Fruit fly (Drosophila melanogaster) whole organism, prepupa: Measurements from ENCODE around the gene AdamTS-B.

Experiments
- Blimp-1 ChIP-seq: fragments of 200-800 bp; sonication (Bioruptor generic); optimal IDR thresholded peaks from 3 replicates; lab custom pipeline; 2017; ENCODE audit warnings: missing biosample characterization, missing genetic modification characterization, mild to moderate bottlenecking, moderate library complexity, missing genetic modification reagents
- CG10669 ChIP-seq: fragments of 200-800 bp; sonication (Bioruptor generic); optimal IDR thresholded peaks from 3 replicates; lab custom pipeline; 2018; ENCODE audit warnings: missing biosample characterization, mild to moderate bottlenecking, missing genetic modification characterization, moderate library complexity
- CG11762 ChIP-seq: fragments of 200-800 bp; sonication (Bioruptor generic); optimal IDR thresholded peaks from 3 replicates; lab custom pipeline; 2016; ENCODE audit warnings: missing biosample characterization, missing genetic modification characterization; ENCODE audit not compliant: insufficient read depth
- CG11902 ChIP-seq: fragments of 200-800 bp; sonication (Bioruptor generic); optimal IDR thresholded peaks from 3 replicates; lab custom pipeline; 2016; ENCODE audit warnings: missing biosample characterization, missing genetic modification characterization
- CG15336 ChIP-seq: fragments of 200-800 bp; sonication (Bioruptor generic); IDR thresholded peaks from 2 replicates; pipeline ENCODE4 v1.3.6; 2022; ENCODE audit warnings: missing biosample characterization, missing genetic modification characterization
- CG1621 ChIP-seq: fragments of 200-800 bp; sonication (Bioruptor generic); optimal IDR thresholded peaks from 3 replicates; lab custom pipeline; 2018; ENCODE audit warnings: missing biosample characterization, mild to moderate bottlenecking, missing genetic modification characterization
- CG16779 ChIP-seq: fragments of 200-800 bp; sonication (Bioruptor generic); optimal IDR thresholded peaks from 3 replicates; lab custom pipeline; 2017; ENCODE audit warnings: missing biosample characterization, mild to moderate bottlenecking, missing genetic modification characterization
- CG3032 ChIP-seq: fragments of 200-800 bp; optimal IDR thresholded peaks from 2 replicates; lab custom pipeline; 2019; ENCODE audit warnings: missing biosample characterization, mild to moderate bottlenecking, missing genetic modification characterization, moderate library complexity
- CG31627 ChIP-seq: fragments of 200-800 bp; sonication (Bioruptor generic); optimal IDR thresholded peaks from 3 replicates; lab custom pipeline; 2016; ENCODE audit warnings: missing biosample characterization, missing genetic modification characterization
- CG32006 ChIP-seq: fragments of 200-800 bp; sonication (Bioruptor generic); optimal IDR thresholded peaks from 3 replicates; lab custom pipeline; 2017; ENCODE audit warnings: missing biosample characterization, mild to moderate bottlenecking, missing genetic modification characterization
- CG34406 ChIP-seq: fragments of 200-800 bp; sonication (Bioruptor generic); optimal IDR thresholded peaks from 3 replicates; lab custom pipeline; 2016; ENCODE audit warnings: missing biosample characterization, missing genetic modification characterization
- CG3919 ChIP-seq: fragments of 200-800 bp; sonication (Bioruptor generic); optimal IDR thresholded peaks from 3 replicates; lab custom pipeline; 2016; ENCODE audit warnings: missing biosample characterization, missing genetic modification characterization
- CG4318 ChIP-seq: fragments of 200-800 bp; sonication (Bioruptor generic); optimal IDR thresholded peaks from 3 replicates; lab custom pipeline; 2017; ENCODE audit warnings: missing biosample characterization, mild to moderate bottlenecking, missing genetic modification characterization
- CG6163 ChIP-seq: fragments of 200-800 bp; sonication (Bioruptor generic); IDR thresholded peaks from 3 replicates; pipeline ENCODE4 v1.3.6; 2022; ENCODE audit warnings: missing biosample characterization, missing genetic modification characterization
- CG6276 ChIP-seq: fragments of 200-800 bp; sonication (Bioruptor generic); optimal IDR thresholded peaks from 2 replicates; lab custom pipeline; 2017; ENCODE audit warnings: missing biosample characterization, mild to moderate bottlenecking, missing genetic modification characterization
- CG6792 ChIP-seq: fragments of 200-800 bp; sonication (Bioruptor generic); optimal IDR thresholded peaks from 3 replicates; lab custom pipeline; 2016; ENCODE audit warnings: missing biosample characterization, missing genetic modification characterization
- CG6808 ChIP-seq: fragments of 200-800 bp; sonication (Bioruptor generic); optimal IDR thresholded peaks from 3 replicates; lab custom pipeline; 2017; ENCODE audit warnings: missing biosample characterization, missing genetic modification characterization, mild to moderate bottlenecking, moderate library complexity, missing genetic modification reagents
- CG6854 ChIP-seq: fragments of 200-800 bp; sonication (Bioruptor generic); optimal IDR thresholded peaks from 2 replicates; lab custom pipeline; 2017; ENCODE audit warnings: missing biosample characterization, mild to moderate bottlenecking, missing genetic modification characterization
- CG7368 ChIP-seq: fragments of 200-800 bp; sonication (Bioruptor generic); optimal IDR thresholded peaks from 3 replicates; lab custom pipeline; 2016; ENCODE audit warnings: missing biosample characterization, missing genetic modification characterization
- CG8319 ChIP-seq: fragments of 200-800 bp; sonication (Bioruptor generic); optimal IDR thresholded peaks from 3 replicates; lab custom pipeline; 2016; ENCODE audit warnings: missing biosample characterization, missing genetic modification characterization
- CG8632 ChIP-seq: fragments of 200-800 bp; sonication (Bioruptor generic); optimal IDR thresholded peaks from 3 replicates; lab custom pipeline; 2016; ENCODE audit warnings: missing biosample characterization, missing genetic modification characterization
- Eip75B ChIP-seq: fragments of 200-800 bp; sonication (Bioruptor generic); optimal IDR thresholded peaks from 3 replicates; lab custom pipeline; 2016; ENCODE audit warnings: missing biosample characterization, missing genetic modification characterization
- Eip78C ChIP-seq: fragments of 200-800 bp; sonication (Bioruptor generic); peaks from one replicate; lab custom pipeline; 2016; ENCODE audit warnings: missing biosample characterization, missing genetic modification characterization
- Eip93F ChIP-seq: fragments of 200-800 bp; sonication (Bioruptor generic); optimal IDR thresholded peaks from 2 replicates; lab custom pipeline; 2016; ENCODE audit warnings: missing biosample characterization, mild to moderate bottlenecking, missing genetic modification characterization
- Ets21C ChIP-seq: fragments of 200-800 bp; sonication (Bioruptor generic); optimal IDR thresholded peaks from 3 replicates; lab custom pipeline; 2016; ENCODE audit warnings: missing biosample characterization, missing genetic modification characterization
- Ets96B ChIP-seq: fragments of 200-800 bp; optimal IDR thresholded peaks from 2 replicates; lab custom pipeline; 2019; ENCODE audit warnings: missing biosample characterization, mild to moderate bottlenecking, missing genetic modification characterization, moderate library complexity
- Gug ChIP-seq: fragments of 200-800 bp; sonication (Bioruptor generic); IDR thresholded peaks from 2 replicates; pipeline ENCODE4 v1.3.6; 2022; ENCODE audit warnings: missing biosample characterization, missing genetic modification characterization
- Hr38 ChIP-seq: sonication (Bioruptor generic); optimal IDR thresholded peaks from 2 replicates; lab custom pipeline; 2016; ENCODE audit warnings: missing biosample characterization, missing genetic modification characterization
- Hr4 ChIP-seq: fragments of 200-800 bp; sonication (Bioruptor generic); optimal IDR thresholded peaks from 3 replicates; lab custom pipeline; 2016; ENCODE audit warnings: missing biosample characterization, missing genetic modification characterization
- Lpt ChIP-seq: fragments of 200-800 bp; sonication (Bioruptor generic); optimal IDR thresholded peaks from 3 replicates; lab custom pipeline; 2016; ENCODE audit warnings: missing biosample characterization, missing genetic modification characterization
- OdsH ChIP-seq: fragments of 200-800 bp; sonication (Bioruptor generic); optimal IDR thresholded peaks from 3 replicates; lab custom pipeline; 2016; ENCODE audit warnings: missing biosample characterization, missing genetic modification characterization
- Sox102F ChIP-seq: fragments of 200-800 bp; sonication (Bioruptor generic); optimal IDR thresholded peaks from 2 replicates; lab custom pipeline; 2016; ENCODE audit warnings: missing biosample characterization, mild to moderate bottlenecking, missing genetic modification characterization
- Sox14 ChIP-seq: fragments of 200-800 bp; sonication (Bioruptor generic); optimal IDR thresholded peaks from 3 replicates; lab custom pipeline; 2016; ENCODE audit warnings: missing biosample characterization, missing genetic modification characterization
- Sox15 ChIP-seq: fragments of 200-800 bp; sonication (Bioruptor generic); optimal IDR thresholded peaks from 3 replicates; lab custom pipeline; 2016; ENCODE audit warnings: missing biosample characterization, missing genetic modification characterization
- achi ChIP-seq: fragments of 200-800 bp; sonication (Bioruptor generic); optimal IDR thresholded peaks from 3 replicates; lab custom pipeline; 2016; ENCODE audit warnings: missing biosample characterization, missing genetic modification characterization
- dac ChIP-seq: fragments of 200-800 bp; sonication (Bioruptor generic); optimal IDR thresholded peaks from 2 replicates; lab custom pipeline; 2017; ENCODE audit warnings: missing biosample characterization, mild to moderate bottlenecking, missing genetic modification characterization
- dsx ChIP-seq: fragments of 200-800 bp; optimal IDR thresholded peaks from 3 replicates; lab custom pipeline; 2019; ENCODE audit warnings: missing biosample characterization, mild to moderate bottlenecking, missing genetic modification characterization, moderate library complexity; ENCODE audit not compliant: poor library complexity, severe bottlenecking
- eg ChIP-seq: fragments of 200-800 bp; sonication (Bioruptor generic); IDR thresholded peaks from 3 replicates; pipeline ENCODE4 v1.3.6; 2022; ENCODE audit warnings: missing biosample characterization, missing genetic modification characterization
- esn ChIP-seq: fragments of 200-800 bp; sonication (Bioruptor generic); optimal IDR thresholded peaks from 2 replicates; lab custom pipeline; 2016; ENCODE audit warnings: missing biosample characterization, mild to moderate bottlenecking, missing genetic modification characterization, moderate library complexity
- fd59A ChIP-seq: fragments of 200-800 bp; sonication (Bioruptor generic); optimal IDR thresholded peaks from 2 replicates; lab custom pipeline; 2017; ENCODE audit warnings: missing biosample characterization, mild to moderate bottlenecking, missing genetic modification characterization, missing genetic modification reagents
- fd85E ChIP-seq: fragments of 200-800 bp; sonication (Bioruptor generic); optimal IDR thresholded peaks from 3 replicates; lab custom pipeline; 2016; ENCODE audit warnings: missing biosample characterization, missing genetic modification characterization
- fkh ChIP-seq: fragments of 200-800 bp; sonication (Bioruptor generic); optimal IDR thresholded peaks from 3 replicates; lab custom pipeline; 2017; ENCODE audit warnings: missing biosample characterization, mild to moderate bottlenecking, missing genetic modification characterization, moderate library complexity
- net ChIP-seq: fragments of 200-800 bp; sonication (Bioruptor generic); optimal IDR thresholded peaks from 3 replicates; lab custom pipeline; 2016; ENCODE audit warnings: missing biosample characterization, missing genetic modification characterization
- pdm3 ChIP-seq: fragments of 200-800 bp; sonication (Bioruptor generic); optimal IDR thresholded peaks from 3 replicates; lab custom pipeline; 2016; ENCODE audit warnings: missing biosample characterization, missing genetic modification characterization
- salr ChIP-seq, 2 experiments: fragments of 200-800 bp; sonication (Bioruptor generic); optimal IDR thresholded peaks; 3 replicates each; lab custom pipeline; 2016 to 2018; ENCODE audit warnings: missing biosample characterization in 2 of 2, missing genetic modification characterization in 2 of 2, mild to moderate bottlenecking in 1 of 2
- spab ChIP-seq: fragments of 200-800 bp; sonication (Bioruptor generic); optimal IDR thresholded peaks from 2 replicates; lab custom pipeline; 2017; ENCODE audit warnings: missing biosample characterization, mild to moderate bottlenecking, missing genetic modification characterization, missing genetic modification reagents
- ss ChIP-seq, 2 experiments: fragments of 200-800 bp; sonication (Bioruptor generic); optimal IDR thresholded peaks; 2 replicates in 1 of 2; 3 replicates in 1 of 2; lab custom pipeline; 2017 to 2018; ENCODE audit warnings: mild to moderate bottlenecking in 2 of 2, missing biosample characterization in 2 of 2, missing genetic modification characterization in 2 of 2, moderate library complexity in 1 of 2
- svp ChIP-seq: fragments of 200-800 bp; sonication (Bioruptor generic); peaks from one replicate; lab custom pipeline; 2016; ENCODE audit warnings: missing biosample characterization, missing genetic modification characterization
- topi ChIP-seq: fragments of 200-800 bp; sonication (Bioruptor generic); optimal IDR thresholded peaks from 3 replicates; lab custom pipeline; 2016; ENCODE audit warnings: missing biosample characterization, missing genetic modification characterization
- vri ChIP-seq: fragments of 200-800 bp; sonication (Bioruptor generic); optimal IDR thresholded peaks from 3 replicates; lab custom pipeline; 2016; ENCODE audit warnings: missing biosample characterization, mild to moderate bottlenecking, missing genetic modification characterization

Gene AdamTS-B

dm6 chrX:5744992-5745732, 46.8 kb downstream of the AdamTS-B start:
- TF ChIP-seq Lpt (GFP tag; lab: Kevin White, UChicago) (no peak), CG6276 (peak; percentile 21), dac (GFP tag; lab: Kevin White, UChicago) (peak; percentile 0), Hr4 (GFP tag; lab: Kevin White, UChicago) (peak; percentile 38), CG6163 (GFP tag; lab: Robert Waterston, UW) (peak; percentile 36; the same call in 1 of the 3 replicates), Sox14 (GFP tag; lab: Kevin White, UChicago) (peak; percentile 36), CG8319 (GFP tag; lab: Kevin White, UChicago) (no peak), CG31627 (peak; percentile 7), CG6808 (no peak), CG6792 (GFP tag; lab: Kevin White, UChicago) (no peak), CG4318 (peak; percentile 38), spab (GFP tag; lab: Kevin White, UChicago) (no peak), Ets21C (no peak), svp (GFP tag; lab: Kevin White, UChicago) (peak; percentile 90), Eip78C (GFP tag; lab: Kevin White, UChicago) (peak; percentile 80), achi (no peak), Gug (GFP tag; lab: Robert Waterston, UW) (0 out of 2 replicates have a peak, but pooled peaks have one; percentile 28), ss (GFP tag; optimal IDR thresholded peaks at IDR 0.05; lab: Kevin White, UChicago) (no peak), fkh (GFP tag; lab: Kevin White, UChicago) (no peak), Blimp-1 (GFP tag; lab: Kevin White, UChicago) (no peak), CG15336 (GFP tag; lab: Robert Waterston, UW) (peak; percentile 42; the same call in 1 of the 2 replicates), CG34406 (GFP tag; lab: Kevin White, UChicago) (no peak), topi (peak; percentile 39), eg (GFP tag; lab: Robert Waterston, UW) (peak; percentile 30; the same call in 1 of the 3 replicates), OdsH (GFP tag; lab: Kevin White, UChicago) (peak; percentile 38), esn (GFP tag; lab: Kevin White, UChicago) (peak; percentile 43), vri (no peak), Hr38 (GFP tag; lab: Kevin White, UChicago) (no peak), CG10669 (GFP tag; lab: Kevin White, UChicago) (no peak), CG8632 (GFP tag; lab: Kevin White, UChicago) (no peak), dsx (GFP tag; lab: Kevin White, UChicago) (no peak), CG1621 (tag; lab: Kevin White, UChicago) (no peak), pdm3 (peak; percentile 37), Sox102F (no peak), CG11762 (GFP tag; lab: Kevin White, UChicago) (no peak), Sox15 (GFP tag; lab: Kevin White, UChicago) (no peak), CG16779 (tag; lab: Kevin White, UChicago) (no peak), Eip93F (GFP tag; lab: Kevin White, UChicago) (no peak), Eip75B (peak; percentile 21), salr (GFP tag; optimal IDR thresholded peaks at IDR 0.05; lab: Kevin White, UChicago) (peak in 1 of 2 experiments; percentile 19), CG3919 (GFP tag; lab: Kevin White, UChicago) (no peak), CG11902 (GFP tag; lab: Kevin White, UChicago) (no peak), CG3032 (no peak), fd59A (GFP tag; lab: Kevin White, UChicago) (no peak), CG7368 (GFP tag; lab: Kevin White, UChicago) (no peak), Ets96B (tag; lab: Kevin White, UChicago) (no peak), CG32006 (GFP tag; lab: Kevin White, UChicago) (peak; percentile 52), net (GFP tag; lab: Kevin White, UChicago) (peak; percentile 27), fd85E (GFP tag; lab: Kevin White, UChicago) (no peak), CG6854 (GFP tag; lab: Kevin White, UChicago) (no peak)
